Worm (Caenorhabditis elegans) whole organism, mixed stage, embryonic: ENCODE results near the gene clh-1.

Experiments
- blmp-1 ChIP-seq: fragments of 150-350 bp; optimal IDR thresholded peaks from 2 replicates; lab custom pipeline; 2014; ENCODE audit warnings: missing biosample characterization, missing genetic modification characterization
- ceh-39 ChIP-seq: fragments of 150-350 bp; optimal IDR thresholded peaks from 2 replicates; lab custom pipeline; 2014; ENCODE audit warnings: missing biosample characterization, missing genetic modification characterization
- ceh-83 ChIP-seq: fragments of 200-800 bp; sonication (Bioruptor generic); optimal IDR thresholded peaks from 2 replicates; lab custom pipeline; 2018; ENCODE audit warnings: mild to moderate bottlenecking, missing genetic modification characterization, missing compliant biosample characterization
- ces-1 ChIP-seq: fragments of 150-350 bp; optimal IDR thresholded peaks from 2 replicates; lab custom pipeline; 2014; ENCODE audit warnings: missing biosample characterization, missing genetic modification reagents, missing genetic modification characterization
- cnd-1 ChIP-seq: fragments of 200-800 bp; sonication (Bioruptor generic); optimal IDR thresholded peaks from 2 replicates; lab custom pipeline; 2018; ENCODE audit warnings: mild to moderate bottlenecking, missing genetic modification characterization, missing compliant biosample characterization
- drap-1 ChIP-seq: fragments of 200-800 bp; sonication (Bioruptor generic); optimal IDR thresholded peaks from 3 replicates; lab custom pipeline; 2018; ENCODE audit warnings: mild to moderate bottlenecking, missing genetic modification characterization, missing compliant biosample characterization
- elt-1 ChIP-seq: sonication (generic microtip); optimal IDR thresholded peaks from 2 replicates; lab custom pipeline; 2017; ENCODE audit warnings: missing genetic modification characterization, mild to moderate bottlenecking, missing compliant biosample characterization, antibody characterized with exemption, moderate library complexity, borderline replicate concordance; ENCODE audit not compliant: insufficient read depth
- elt-3 ChIP-seq: fragments of 150-350 bp; optimal IDR thresholded peaks from 2 replicates; lab custom pipeline; 2014; ENCODE audit warnings: missing biosample characterization, missing genetic modification characterization
- flh-1 ChIP-seq: fragments of 200-800 bp; sonication (Bioruptor generic); optimal IDR thresholded peaks from 2 replicates; lab custom pipeline; 2018; ENCODE audit warnings: mild to moderate bottlenecking, missing genetic modification characterization, moderate library complexity, missing compliant biosample characterization
- hlh-1 ChIP-seq: fragments of 150-350 bp; optimal IDR thresholded peaks from 2 replicates; lab custom pipeline; 2014; ENCODE audit warnings: missing biosample characterization, missing genetic modification reagents, missing genetic modification characterization
- lin-13 ChIP-seq: fragments of 150-350 bp; optimal IDR thresholded peaks from 2 replicates; lab custom pipeline; 2014; ENCODE audit warnings: missing biosample characterization, missing genetic modification characterization
- lsy-2 ChIP-seq: fragments of 150-350 bp; optimal IDR thresholded peaks from 2 replicates; lab custom pipeline; 2014; ENCODE audit warnings: missing biosample characterization, missing genetic modification characterization
- mab-5 ChIP-seq: fragments of 150-350 bp; optimal IDR thresholded peaks from 2 replicates; lab custom pipeline; 2014; ENCODE audit warnings: missing biosample characterization, missing genetic modification characterization
- mep-1 ChIP-seq: fragments of 150-350 bp; optimal IDR thresholded peaks from 2 replicates; lab custom pipeline; 2017; ENCODE audit warnings: missing biosample characterization, missing genetic modification reagents, missing genetic modification characterization, inconsistent platforms
- nhr-12 ChIP-seq: fragments of 150-350 bp; optimal IDR thresholded peaks from 2 replicates; lab custom pipeline; 2014; ENCODE audit warnings: missing biosample characterization, missing genetic modification characterization
- nhr-2 ChIP-seq: fragments of 150-350 bp; optimal IDR thresholded peaks from 2 replicates; lab custom pipeline; 2014; ENCODE audit warnings: missing biosample characterization, missing genetic modification characterization
- nhr-28 ChIP-seq: fragments of 150-350 bp; optimal IDR thresholded peaks from 2 replicates; lab custom pipeline; 2014; ENCODE audit warnings: missing biosample characterization, missing genetic modification characterization
- nhr-76 ChIP-seq: sonication (generic microtip); optimal IDR thresholded peaks from 2 replicates; lab custom pipeline; 2017; ENCODE audit warnings: missing biosample characterization, missing genetic modification characterization
- sem-2 ChIP-seq: fragments of 200-800 bp; sonication (Bioruptor generic); optimal IDR thresholded peaks from 2 replicates; lab custom pipeline; 2018; ENCODE audit warnings: mild to moderate bottlenecking, missing genetic modification characterization, missing compliant biosample characterization
- snpc-4 ChIP-seq: fragments of 150-350 bp; optimal IDR thresholded peaks from 2 replicates; lab custom pipeline; 2014; ENCODE audit warnings: missing biosample characterization, missing genetic modification characterization
- sptf-1 ChIP-seq: sonication (generic microtip); optimal IDR thresholded peaks from 2 replicates; lab custom pipeline; 2017; ENCODE audit warnings: mild to moderate bottlenecking, missing genetic modification characterization, moderate library complexity, missing compliant biosample characterization
- tbx-8 ChIP-seq: fragments of 200-800 bp; sonication (Bioruptor generic); optimal IDR thresholded peaks from 2 replicates; lab custom pipeline; 2018; ENCODE audit warnings: mild to moderate bottlenecking, missing genetic modification characterization, moderate library complexity, missing compliant biosample characterization
- unc-120 ChIP-seq: sonication (generic microtip); optimal IDR thresholded peaks from 2 replicates; lab custom pipeline; 2017; ENCODE audit warnings: missing genetic modification characterization, missing compliant biosample characterization; ENCODE audit not compliant: poor library complexity, severe bottlenecking
- unc-39 ChIP-seq: fragments of 150-350 bp; optimal IDR thresholded peaks from 2 replicates; lab custom pipeline; 2014; ENCODE audit warnings: missing biosample characterization, missing genetic modification characterization
- unc-62 ChIP-seq: fragments of 150-350 bp; optimal IDR thresholded peaks from 2 replicates; lab custom pipeline; 2014; ENCODE audit warnings: missing biosample characterization, missing genetic modification reagents, missing genetic modification characterization
- zip-8 ChIP-seq: fragments of 150-350 bp; optimal IDR thresholded peaks from 2 replicates; lab custom pipeline; 2014; ENCODE audit warnings: missing biosample characterization, missing genetic modification characterization
- ztf-11 ChIP-seq: fragments of 150-350 bp; optimal IDR thresholded peaks from 2 replicates; lab custom pipeline; 2014; ENCODE audit warnings: missing biosample characterization, missing genetic modification characterization

clh-1 gene

ce11 chrII:11830601-11831000 lies 25.7 kb downstream of the clh-1 start:
- TF ChIP-seq flh-1 (GFP tag; lab: Kevin White, UChicago): no peak
- peak; percentile 54 for TF ChIP-seq mab-5 (tag; lab: Kevin White, UChicago)
- TF ChIP-seq ztf-11 (tag; lab: Kevin White, UChicago): no peak
- TF ChIP-seq unc-62 (GFP tag; lab: Kevin White, UChicago): peak; percentile 38

- TF ChIP-seq hlh-1 (tag; lab: Kevin White, UChicago) (no peak), elt-3 (tag; lab: Kevin White, UChicago) (no peak), ztf-11 (tag; lab: Kevin White, UChicago) (no peak), zip-8 (no peak), cnd-1 (no peak), unc-62 (GFP tag; lab: Kevin White, UChicago) (no peak), tbx-8 (GFP tag; lab: Kevin White, UChicago) (no peak), lin-13 (tag; lab: Kevin White, UChicago) (no peak), nhr-12 (tag; lab: Kevin White, UChicago) (no peak), nhr-28 (tag; lab: Kevin White, UChicago) (no peak), unc-120 (tag; lab: Kevin White, UChicago) (no peak), mab-5 (tag; lab: Kevin White, UChicago) (no peak)
Observed at ce11 chrII:11829920-11830319, 26.3 kb downstream of the clh-1 start, which contains the start of gene pes-5. Gene pes-5, minus strand, starts transcription at chrII:11830020.

ce11 chrII:11823566-11824308 lies 32.5 kb downstream of the clh-1 start, which contains the start of gene Y6D1A.1:
Gene Y6D1A.1, minus strand, starts transcription at chrII:11823616.
- TF ChIP-seq nhr-76 (tag; lab: Kevin White, UChicago): no peak
- TF ChIP-seq ztf-11 (tag; lab: Kevin White, UChicago): no peak
- TF ChIP-seq hlh-1 (tag; lab: Kevin White, UChicago): no peak
- TF ChIP-seq nhr-2 (tag; lab: Kevin White, UChicago): no peak
- TF ChIP-seq elt-3 (tag; lab: Kevin White, UChicago): no peak
- TF ChIP-seq sptf-1 (tag; lab: Kevin White, UChicago): no peak
- TF ChIP-seq elt-1 (tag; lab: Kevin White, UChicago): no peak
- no peak for TF ChIP-seq unc-62 (GFP tag; lab: Kevin White, UChicago)
- no peak for TF ChIP-seq lsy-2 (tag; lab: Kevin White, UChicago)
- no peak for TF ChIP-seq snpc-4 (tag; lab: Kevin White, UChicago)
- TF ChIP-seq drap-1 (GFP tag; lab: Kevin White, UChicago): no peak
- TF ChIP-seq ces-1 (GFP tag; lab: Kevin White, UChicago): no peak
- TF ChIP-seq ceh-39: no peak
- no peak for TF ChIP-seq cnd-1
- TF ChIP-seq, all 35 proteins: peak for 0

- TF ChIP-seq elt-1 (tag; lab: Kevin White, UChicago): peak; percentile 50
- no peak for TF ChIP-seq blmp-1 (tag; lab: Kevin White, UChicago)
Observed at ce11 chrII:11819824-11820223, 36.4 kb downstream of the clh-1 start, which contains the start of gene Y6D1A.2. Gene Y6D1A.2, minus strand, starts transcription at chrII:11819924.

- no peak for TF ChIP-seq sem-2
- TF ChIP-seq nhr-2 (tag; lab: Kevin White, UChicago): no peak
- no peak for TF ChIP-seq lin-13 (tag; lab: Kevin White, UChicago)
- TF ChIP-seq flh-1 (GFP tag; lab: Kevin White, UChicago): no peak
- TF ChIP-seq nhr-28 (tag; lab: Kevin White, UChicago): no peak
- TF ChIP-seq sptf-1 (tag; lab: Kevin White, UChicago): no peak
- TF ChIP-seq zip-8: no peak
- TF ChIP-seq, all 35 proteins: peak for 0
Observed at ce11 chrII:11816475-11816874, 39.8 kb downstream of the clh-1 start, which contains the start of gene pap-3. Gene pap-3, minus strand, starts transcription at chrII:11816575.

- TF ChIP-seq ceh-39 (no peak), mep-1 (tag; lab: Kevin White, UChicago) (no peak), unc-39 (tag; lab: Kevin White, UChicago) (no peak), ceh-83 (GFP tag; lab: Kevin White, UChicago) (no peak), unc-62 (GFP tag; lab: Kevin White, UChicago) (no peak), ces-1 (GFP tag; lab: Kevin White, UChicago) (no peak), sem-2 (no peak)
Observed at ce11 chrII:11816014-11816413, 40.2 kb downstream of the clh-1 start.
